Fruit fly (Drosophila melanogaster): ENCODE measurements around the gene Sgt1.

Sgt1 gene

dm6 chr3R:8256040-8256439 lies 49.0 kb downstream of the Sgt1 start:
- no peak for TF ChIP-seq h (optimal IDR thresholded peaks at IDR 0.05)
- no peak for TF ChIP-seq Sin3A (optimal IDR thresholded peaks at IDR 0.05)
- TF ChIP-seq insv (optimal IDR thresholded peaks at IDR 0.05): no peak
- TF ChIP-seq psq (optimal IDR thresholded peaks at IDR 0.05): no peak
- no peak for TF ChIP-seq Myc (optimal IDR thresholded peaks at IDR 0.05)

- TF ChIP-seq ttk (optimal IDR thresholded peaks at IDR 0.05) (no peak), Myc (optimal IDR thresholded peaks at IDR 0.05) (no peak), psq (optimal IDR thresholded peaks at IDR 0.05) (no peak), Sin3A (optimal IDR thresholded peaks at IDR 0.05) (no peak), h (optimal IDR thresholded peaks at IDR 0.05) (no peak), insv (optimal IDR thresholded peaks at IDR 0.05) (no peak)
Measured at dm6 chr3R:8254347-8254746, 50.7 kb downstream of the Sgt1 start.

All from Kc167 (cell line).